Worm (Caenorhabditis elegans) whole organism, L3 larva: Measurements from ENCODE around the gene abhd-14.

Source experiments
- R02D3.7 ChIP-seq: fragments of 150-350 bp; optimal IDR thresholded peaks from 2 replicates; lab custom pipeline; 2014; ENCODE audit warnings: missing biosample characterization, missing genetic modification characterization
- ZK546.5 ChIP-seq: sonication (generic microtip); optimal IDR thresholded peaks from 2 replicates; lab custom pipeline; 2017; ENCODE audit warnings: missing biosample characterization, missing genetic modification characterization
- aly-2 ChIP-seq: fragments of 150-350 bp; optimal IDR thresholded peaks from 2 replicates; lab custom pipeline; 2014; ENCODE audit warnings: missing biosample characterization, missing genetic modification characterization
- ama-1 ChIP-seq: fragments of 150-350 bp; optimal IDR thresholded peaks from 2 replicates; lab custom pipeline; 2018
- ceh-16 ChIP-seq: sonication (generic microtip); optimal IDR thresholded peaks from 2 replicates; lab custom pipeline; 2017; ENCODE audit warnings: missing biosample characterization, missing genetic modification characterization
- ceh-28 ChIP-seq: fragments of 150-350 bp; optimal IDR thresholded peaks from 2 replicates; lab custom pipeline; 2014; ENCODE audit warnings: missing biosample characterization, missing genetic modification reagents, missing genetic modification characterization
- ceh-82 ChIP-seq: fragments of 150-350 bp; optimal IDR thresholded peaks from 2 replicates; lab custom pipeline; 2014; ENCODE audit warnings: missing biosample characterization, missing genetic modification characterization
- ceh-9 ChIP-seq: sonication (generic microtip); optimal IDR thresholded peaks from 2 replicates; lab custom pipeline; 2018; ENCODE audit warnings: missing biosample characterization, missing genetic modification characterization
- daf-12 ChIP-seq: fragments of 150-350 bp; optimal IDR thresholded peaks from 2 replicates; lab custom pipeline; 2014; ENCODE audit warnings: missing biosample characterization, missing genetic modification reagents, missing genetic modification characterization
- egl-5 ChIP-seq: fragments of 150-350 bp; optimal IDR thresholded peaks from 2 replicates; lab custom pipeline; 2017; ENCODE audit warnings: missing biosample characterization, missing genetic modification reagents, missing genetic modification characterization, inconsistent platforms
- elt-1 ChIP-seq: fragments of 150-350 bp; optimal IDR thresholded peaks from 2 replicates; lab custom pipeline; 2014; ENCODE audit warnings: missing biosample characterization, missing genetic modification characterization
- elt-2 ChIP-seq: sonication (generic microtip); optimal IDR thresholded peaks from 2 replicates; lab custom pipeline; 2016; ENCODE audit warnings: missing genetic modification reagents, mild to moderate bottlenecking, missing genetic modification characterization, missing compliant biosample characterization
- elt-3 ChIP-seq, 3 experiments: fragments of 150-350 bp in 1 of 3; sonication (generic microtip) in 2 of 3; optimal IDR thresholded peaks; 2 replicates in 2 of 3; 4 replicates in 1 of 3; lab custom pipeline; 2014 to 2017; ENCODE audit warnings: missing biosample characterization in 3 of 3, missing genetic modification characterization in 3 of 3
- eor-1 ChIP-seq, 2 experiments: fragments of 150-350 bp; optimal IDR thresholded peaks; 2 replicates each; lab custom pipeline; 2014 to 2018; ENCODE audit warnings: missing biosample characterization in 2 of 2, missing genetic modification characterization in 2 of 2
- fkh-10 ChIP-seq: sonication (generic microtip); optimal IDR thresholded peaks from 2 replicates; lab custom pipeline; 2017; ENCODE audit warnings: missing biosample characterization, missing genetic modification reagents, missing genetic modification characterization
- fkh-2 ChIP-seq: fragments of 150-350 bp; optimal IDR thresholded peaks from 2 replicates; lab custom pipeline; 2014; ENCODE audit warnings: missing biosample characterization, missing genetic modification reagents, missing genetic modification characterization
- fos-1 ChIP-seq: fragments of 150-350 bp; optimal IDR thresholded peaks from 2 replicates; lab custom pipeline; 2014; ENCODE audit warnings: missing biosample characterization, missing genetic modification characterization
- hmg-11 ChIP-seq: sonication (generic microtip); optimal IDR thresholded peaks from 2 replicates; lab custom pipeline; 2016; ENCODE audit warnings: missing genetic modification characterization, missing compliant biosample characterization
- jun-1 ChIP-seq: fragments of 150-350 bp; optimal IDR thresholded peaks from 2 replicates; lab custom pipeline; 2014; ENCODE audit warnings: missing biosample characterization, missing genetic modification reagents, missing genetic modification characterization
- lin-15B ChIP-seq: fragments of 150-350 bp; optimal IDR thresholded peaks from 2 replicates; lab custom pipeline; 2014; ENCODE audit warnings: missing biosample characterization, missing genetic modification characterization
- lin-39 ChIP-seq: fragments of 150-350 bp; optimal IDR thresholded peaks from 2 replicates; lab custom pipeline; 2018; ENCODE audit warnings: missing biosample characterization, missing genetic modification reagents, missing genetic modification characterization
- lsy-12 ChIP-seq: sonication (generic microtip); optimal IDR thresholded peaks from 2 replicates; lab custom pipeline; 2016; ENCODE audit warnings: mild to moderate bottlenecking, missing genetic modification characterization, missing compliant biosample characterization
- mdl-1 ChIP-seq: fragments of 150-350 bp; optimal IDR thresholded peaks from 2 replicates; lab custom pipeline; 2014; ENCODE audit warnings: missing biosample characterization, missing genetic modification characterization
- mml-1 ChIP-seq: fragments of 150-350 bp; sonication (generic microtip); optimal IDR thresholded peaks from 3 replicates; lab custom pipeline; 2014; ENCODE audit warnings: missing biosample characterization, missing genetic modification characterization
- nfya-1 ChIP-seq: sonication (generic microtip); optimal IDR thresholded peaks from 2 replicates; lab custom pipeline; 2017; ENCODE audit warnings: missing genetic modification characterization, mild to moderate bottlenecking, missing compliant biosample characterization, antibody characterized with exemption, moderate library complexity; ENCODE audit not compliant: insufficient read depth
- nhr-12 ChIP-seq: fragments of 150-350 bp; optimal IDR thresholded peaks from 2 replicates; lab custom pipeline; 2014; ENCODE audit warnings: missing biosample characterization, missing genetic modification characterization
- nhr-23 ChIP-seq: fragments of 150-350 bp; optimal IDR thresholded peaks from 2 replicates; lab custom pipeline; 2014; ENCODE audit warnings: missing biosample characterization, missing genetic modification reagents, missing genetic modification characterization
- nhr-237 ChIP-seq: fragments of 150-350 bp; optimal IDR thresholded peaks from 2 replicates; lab custom pipeline; 2014; ENCODE audit warnings: missing biosample characterization, missing genetic modification characterization
- nhr-25 ChIP-seq: sonication (generic microtip); optimal IDR thresholded peaks from 2 replicates; lab custom pipeline; 2017; ENCODE audit warnings: missing biosample characterization, missing genetic modification characterization
- nhr-43 ChIP-seq: sonication (generic microtip); optimal IDR thresholded peaks from 2 replicates; lab custom pipeline; 2016; ENCODE audit warnings: mild to moderate bottlenecking, missing genetic modification characterization, missing compliant biosample characterization; ENCODE audit not compliant: poor library complexity, severe bottlenecking
- nhr-67 ChIP-seq: fragments of 150-350 bp; optimal IDR thresholded peaks from 2 replicates; lab custom pipeline; 2014; ENCODE audit warnings: missing biosample characterization, missing genetic modification characterization
- nhr-76 ChIP-seq: fragments of 150-350 bp; sonication (generic microtip); optimal IDR thresholded peaks from 5 replicates; lab custom pipeline; 2014; ENCODE audit warnings: missing biosample characterization, missing genetic modification characterization
- nhr-77 ChIP-seq: fragments of 150-350 bp; optimal IDR thresholded peaks from 2 replicates; lab custom pipeline; 2014; ENCODE audit warnings: missing biosample characterization, missing genetic modification characterization
- pha-4 ChIP-seq: fragments of 150-350 bp; optimal IDR thresholded peaks from 2 replicates; lab custom pipeline; 2014; ENCODE audit warnings: missing biosample characterization, missing genetic modification reagents, missing genetic modification characterization
- pqm-1 ChIP-seq: fragments of 150-350 bp; optimal IDR thresholded peaks from 2 replicates; lab custom pipeline; 2017; ENCODE audit warnings: missing biosample characterization, missing genetic modification characterization, inconsistent platforms
- sea-2 ChIP-seq: fragments of 150-350 bp; sonication (generic microtip); optimal IDR thresholded peaks from 4 replicates; lab custom pipeline; 2014; ENCODE audit warnings: missing biosample characterization, missing genetic modification reagents, missing genetic modification characterization
- skn-1 ChIP-seq: fragments of 150-350 bp; optimal IDR thresholded peaks from 2 replicates; lab custom pipeline; 2014; ENCODE audit warnings: missing biosample characterization, missing genetic modification characterization
- snpc-4 ChIP-seq: fragments of 150-350 bp; optimal IDR thresholded peaks from 2 replicates; lab custom pipeline; 2014; ENCODE audit warnings: missing biosample characterization, missing genetic modification characterization
- tbx-2 ChIP-seq: sonication (generic microtip); optimal IDR thresholded peaks from 2 replicates; lab custom pipeline; 2016; ENCODE audit warnings: mild to moderate bottlenecking, missing genetic modification characterization, missing compliant biosample characterization
- unc-39 ChIP-seq: sonication (generic microtip); optimal IDR thresholded peaks from 4 replicates; lab custom pipeline; 2017; ENCODE audit warnings: missing biosample characterization, missing genetic modification characterization
- unc-62 ChIP-seq: fragments of 150-350 bp; sonication (generic microtip); optimal IDR thresholded peaks from 4 replicates; lab custom pipeline; 2014; ENCODE audit warnings: missing biosample characterization, missing genetic modification reagents, missing genetic modification characterization
- zag-1 ChIP-seq: fragments of 150-350 bp; optimal IDR thresholded peaks from 2 replicates; lab custom pipeline; 2014; ENCODE audit warnings: missing biosample characterization, missing genetic modification characterization
- ztf-11 ChIP-seq: fragments of 150-350 bp; optimal IDR thresholded peaks from 2 replicates; lab custom pipeline; 2014; ENCODE audit warnings: missing biosample characterization, missing genetic modification characterization
- ztf-4 ChIP-seq: fragments of 150-350 bp; optimal IDR thresholded peaks from 2 replicates; lab custom pipeline; 2014; ENCODE audit warnings: missing biosample characterization, missing genetic modification characterization

abhd-14 gene

ce11 chrIV:1029939-1030338 lies at the start of gene abhd-14:
TSS of gene abhd-14 (minus strand) at chrIV:1030039.
- TF ChIP-seq unc-62 (GFP tag; lab: Kevin White, UChicago) (no peak), zag-1 (tag; lab: Kevin White, UChicago) (no peak), R02D3.7 (tag; lab: Kevin White, UChicago) (no peak), fkh-2 (no peak), mml-1 (tag; lab: Kevin White, UChicago) (no peak), ztf-11 (no peak), lin-15B (no peak), lsy-12 (tag; lab: Kevin White, UChicago) (no peak), nhr-23 (tag; lab: Kevin White, UChicago) (no peak), pqm-1 (no peak), eor-1 (tag; optimal IDR thresholded peaks at IDR 0.05; lab: Kevin White, UChicago) (no peak), ama-1 (no peak), nhr-43 (tag; lab: Kevin White, UChicago) (no peak), nhr-67 (tag; lab: Kevin White, UChicago) (no peak), lin-39 (tag; lab: Kevin White, UChicago) (no peak), nhr-237 (tag; lab: Kevin White, UChicago) (no peak), unc-39 (tag; lab: Kevin White, UChicago) (no peak)
- TF ChIP-seq, all 47 proteins: peak for 0

- TF ChIP-seq nhr-12 (tag; lab: Kevin White, UChicago) (no peak), pqm-1 (peak; percentile 73), ztf-4 (tag; lab: Kevin White, UChicago) (no peak), fos-1 (tag; lab: Kevin White, UChicago) (peak; percentile 22), eor-1 (tag; optimal IDR thresholded peaks at IDR 0.05; lab: Kevin White, UChicago) (no peak), ceh-82 (tag; lab: Kevin White, UChicago) (no peak), nhr-25 (no peak), elt-2 (tag; lab: Kevin White, UChicago) (peak; percentile 85), nhr-76 (tag; lab: Kevin White, UChicago) (no peak), pha-4 (tag; lab: Kevin White, UChicago) (peak; percentile 71)
- TF ChIP-seq, all 47 proteins: peak for 4
These were observed 45.6 kb upstream of the abhd-14 start for ce11 chrIV:1075484-1075883.

ce11 chrIV:1074069-1074468 lies 44.2 kb upstream of the abhd-14 start:
- TF ChIP-seq nhr-43 (tag; lab: Kevin White, UChicago) (no peak), nhr-23 (tag; lab: Kevin White, UChicago) (peak; percentile 13)
- TF ChIP-seq, all 47 proteins: peak for 1

ce11 chrIV:1070383-1070782 lies 40.5 kb upstream of the abhd-14 start:
- TF ChIP-seq pha-4 (tag; lab: Kevin White, UChicago) (peak; percentile 97), tbx-2 (tag; lab: Kevin White, UChicago) (peak; percentile 76), elt-3 (tag; optimal IDR thresholded peaks at IDR 0.05; lab: Kevin White, UChicago) (no peak), nhr-77 (tag; lab: Kevin White, UChicago) (peak; percentile 30), fos-1 (tag; lab: Kevin White, UChicago) (no peak), elt-2 (tag; lab: Kevin White, UChicago) (peak; percentile 55), ama-1 (no peak), nfya-1 (tag; lab: Kevin White, UChicago) (peak; percentile 95), sea-2 (GFP tag; lab: Kevin White, UChicago) (no peak), mdl-1 (tag; lab: Kevin White, UChicago) (peak; percentile 70), fkh-10 (peak; percentile 92), fkh-2 (no peak), unc-62 (GFP tag; lab: Kevin White, UChicago) (peak; percentile 39), pqm-1 (peak; percentile 79), eor-1 (tag; optimal IDR thresholded peaks at IDR 0.05; lab: Kevin White, UChicago) (no peak), ceh-16 (tag; lab: Kevin White, UChicago) (no peak), nhr-12 (tag; lab: Kevin White, UChicago) (no peak), ceh-9 (tag; lab: Kevin White, UChicago) (no peak), unc-39 (tag; lab: Kevin White, UChicago) (no peak), snpc-4 (tag; lab: Kevin White, UChicago) (peak; percentile 49), ceh-28 (peak; percentile 85), jun-1 (tag; lab: Kevin White, UChicago) (peak; percentile 81), aly-2 (no peak), ceh-82 (tag; lab: Kevin White, UChicago) (peak; percentile 73), ztf-11 (peak; percentile 16), zag-1 (tag; lab: Kevin White, UChicago) (peak; percentile 65), lsy-12 (tag; lab: Kevin White, UChicago) (no peak), egl-5 (tag; lab: Kevin White, UChicago) (peak; percentile 68), skn-1 (peak; percentile 60), nhr-67 (tag; lab: Kevin White, UChicago) (no peak), lin-39 (tag; lab: Kevin White, UChicago) (peak; percentile 94), nhr-237 (tag; lab: Kevin White, UChicago) (no peak), ZK546.5 (tag; lab: Kevin White, UChicago) (no peak), daf-12 (peak; percentile 31), hmg-11 (tag; lab: Kevin White, UChicago) (peak; percentile 88), nhr-25 (no peak), elt-1 (tag; lab: Kevin White, UChicago) (no peak), nhr-76 (tag; lab: Kevin White, UChicago) (no peak), R02D3.7 (tag; lab: Kevin White, UChicago) (peak; percentile 78)
